Worm (Caenorhabditis elegans) whole organism, L3 larva: ENCODE measurements around the gene F31B9.3.
A peak's percentile ranks its signal among the peaks of the same experiment; 100 is the strongest.

Experiments used
- R02D3.7 ChIP-seq: fragments of 150-350 bp; optimal IDR thresholded peaks from 2 replicates; lab custom pipeline; 2014; ENCODE audit warnings: missing biosample characterization, missing genetic modification characterization
- ZK546.5 ChIP-seq: sonication (generic microtip); optimal IDR thresholded peaks from 2 replicates; lab custom pipeline; 2017; ENCODE audit warnings: missing biosample characterization, missing genetic modification characterization
- aly-2 ChIP-seq: fragments of 150-350 bp; optimal IDR thresholded peaks from 2 replicates; lab custom pipeline; 2014; ENCODE audit warnings: missing biosample characterization, missing genetic modification characterization
- ceh-16 ChIP-seq: sonication (generic microtip); optimal IDR thresholded peaks from 2 replicates; lab custom pipeline; 2017; ENCODE audit warnings: missing biosample characterization, missing genetic modification characterization
- ceh-82 ChIP-seq: fragments of 150-350 bp; optimal IDR thresholded peaks from 2 replicates; lab custom pipeline; 2014; ENCODE audit warnings: missing biosample characterization, missing genetic modification characterization
- daf-12 ChIP-seq: fragments of 150-350 bp; optimal IDR thresholded peaks from 2 replicates; lab custom pipeline; 2014; ENCODE audit warnings: missing biosample characterization, missing genetic modification reagents, missing genetic modification characterization
- egl-27 ChIP-seq: sonication (generic microtip); optimal IDR thresholded peaks from 4 replicates; lab custom pipeline; 2017; ENCODE audit warnings: missing biosample characterization, missing genetic modification reagents, missing genetic modification characterization
- elt-1 ChIP-seq: fragments of 150-350 bp; optimal IDR thresholded peaks from 2 replicates; lab custom pipeline; 2014; ENCODE audit warnings: missing biosample characterization, missing genetic modification characterization
- elt-2 ChIP-seq: sonication (generic microtip); optimal IDR thresholded peaks from 2 replicates; lab custom pipeline; 2016; ENCODE audit warnings: missing genetic modification reagents, mild to moderate bottlenecking, missing genetic modification characterization, missing compliant biosample characterization
- eor-1 ChIP-seq, 2 experiments: fragments of 150-350 bp; optimal IDR thresholded peaks; 2 replicates each; lab custom pipeline; 2014 to 2018; ENCODE audit warnings: missing biosample characterization in 2 of 2, missing genetic modification characterization in 2 of 2
- fkh-10 ChIP-seq: sonication (generic microtip); optimal IDR thresholded peaks from 2 replicates; lab custom pipeline; 2017; ENCODE audit warnings: missing biosample characterization, missing genetic modification reagents, missing genetic modification characterization
- fkh-2 ChIP-seq: fragments of 150-350 bp; optimal IDR thresholded peaks from 2 replicates; lab custom pipeline; 2014; ENCODE audit warnings: missing biosample characterization, missing genetic modification reagents, missing genetic modification characterization
- fos-1 ChIP-seq: fragments of 150-350 bp; optimal IDR thresholded peaks from 2 replicates; lab custom pipeline; 2014; ENCODE audit warnings: missing biosample characterization, missing genetic modification characterization
- hmg-11 ChIP-seq: sonication (generic microtip); optimal IDR thresholded peaks from 2 replicates; lab custom pipeline; 2016; ENCODE audit warnings: missing genetic modification characterization, missing compliant biosample characterization
- jun-1 ChIP-seq: fragments of 150-350 bp; optimal IDR thresholded peaks from 2 replicates; lab custom pipeline; 2014; ENCODE audit warnings: missing biosample characterization, missing genetic modification reagents, missing genetic modification characterization
- lin-39 ChIP-seq: fragments of 150-350 bp; optimal IDR thresholded peaks from 2 replicates; lab custom pipeline; 2018; ENCODE audit warnings: missing biosample characterization, missing genetic modification reagents, missing genetic modification characterization
- mdl-1 ChIP-seq: fragments of 150-350 bp; optimal IDR thresholded peaks from 2 replicates; lab custom pipeline; 2014; ENCODE audit warnings: missing biosample characterization, missing genetic modification characterization
- mml-1 ChIP-seq: fragments of 150-350 bp; sonication (generic microtip); optimal IDR thresholded peaks from 3 replicates; lab custom pipeline; 2014; ENCODE audit warnings: missing biosample characterization, missing genetic modification characterization
- nfya-1 ChIP-seq: sonication (generic microtip); optimal IDR thresholded peaks from 2 replicates; lab custom pipeline; 2017; ENCODE audit warnings: missing genetic modification characterization, mild to moderate bottlenecking, missing compliant biosample characterization, antibody characterized with exemption, moderate library complexity; ENCODE audit not compliant: insufficient read depth
- nhr-11 ChIP-seq: fragments of 150-350 bp; optimal IDR thresholded peaks from 2 replicates; lab custom pipeline; 2014; ENCODE audit warnings: missing biosample characterization, missing genetic modification characterization
- nhr-12 ChIP-seq: fragments of 150-350 bp; optimal IDR thresholded peaks from 2 replicates; lab custom pipeline; 2014; ENCODE audit warnings: missing biosample characterization, missing genetic modification characterization
- nhr-237 ChIP-seq: fragments of 150-350 bp; optimal IDR thresholded peaks from 2 replicates; lab custom pipeline; 2014; ENCODE audit warnings: missing biosample characterization, missing genetic modification characterization
- nhr-25 ChIP-seq: sonication (generic microtip); optimal IDR thresholded peaks from 2 replicates; lab custom pipeline; 2017; ENCODE audit warnings: missing biosample characterization, missing genetic modification characterization
- nhr-28 ChIP-seq: fragments of 150-350 bp; optimal IDR thresholded peaks from 2 replicates; lab custom pipeline; 2014; ENCODE audit warnings: missing biosample characterization, missing genetic modification characterization
- nhr-76 ChIP-seq: fragments of 150-350 bp; sonication (generic microtip); optimal IDR thresholded peaks from 5 replicates; lab custom pipeline; 2014; ENCODE audit warnings: missing biosample characterization, missing genetic modification characterization
- nhr-77 ChIP-seq: fragments of 150-350 bp; optimal IDR thresholded peaks from 2 replicates; lab custom pipeline; 2014; ENCODE audit warnings: missing biosample characterization, missing genetic modification characterization
- pha-4 ChIP-seq: fragments of 150-350 bp; optimal IDR thresholded peaks from 2 replicates; lab custom pipeline; 2014; ENCODE audit warnings: missing biosample characterization, missing genetic modification reagents, missing genetic modification characterization
- sea-2 ChIP-seq: fragments of 150-350 bp; sonication (generic microtip); optimal IDR thresholded peaks from 4 replicates; lab custom pipeline; 2014; ENCODE audit warnings: missing biosample characterization, missing genetic modification reagents, missing genetic modification characterization
- snpc-4 ChIP-seq: fragments of 150-350 bp; optimal IDR thresholded peaks from 2 replicates; lab custom pipeline; 2014; ENCODE audit warnings: missing biosample characterization, missing genetic modification characterization
- tbx-2 ChIP-seq: sonication (generic microtip); optimal IDR thresholded peaks from 2 replicates; lab custom pipeline; 2016; ENCODE audit warnings: mild to moderate bottlenecking, missing genetic modification characterization, missing compliant biosample characterization
- unc-39 ChIP-seq: sonication (generic microtip); optimal IDR thresholded peaks from 4 replicates; lab custom pipeline; 2017; ENCODE audit warnings: missing biosample characterization, missing genetic modification characterization
- unc-62 ChIP-seq: fragments of 150-350 bp; sonication (generic microtip); optimal IDR thresholded peaks from 4 replicates; lab custom pipeline; 2014; ENCODE audit warnings: missing biosample characterization, missing genetic modification reagents, missing genetic modification characterization
- zag-1 ChIP-seq: fragments of 150-350 bp; optimal IDR thresholded peaks from 2 replicates; lab custom pipeline; 2014; ENCODE audit warnings: missing biosample characterization, missing genetic modification characterization
- ztf-11 ChIP-seq: fragments of 150-350 bp; optimal IDR thresholded peaks from 2 replicates; lab custom pipeline; 2014; ENCODE audit warnings: missing biosample characterization, missing genetic modification characterization
- ztf-4 ChIP-seq: fragments of 150-350 bp; optimal IDR thresholded peaks from 2 replicates; lab custom pipeline; 2014; ENCODE audit warnings: missing biosample characterization, missing genetic modification characterization

Gene F31B9.3

DNA sequence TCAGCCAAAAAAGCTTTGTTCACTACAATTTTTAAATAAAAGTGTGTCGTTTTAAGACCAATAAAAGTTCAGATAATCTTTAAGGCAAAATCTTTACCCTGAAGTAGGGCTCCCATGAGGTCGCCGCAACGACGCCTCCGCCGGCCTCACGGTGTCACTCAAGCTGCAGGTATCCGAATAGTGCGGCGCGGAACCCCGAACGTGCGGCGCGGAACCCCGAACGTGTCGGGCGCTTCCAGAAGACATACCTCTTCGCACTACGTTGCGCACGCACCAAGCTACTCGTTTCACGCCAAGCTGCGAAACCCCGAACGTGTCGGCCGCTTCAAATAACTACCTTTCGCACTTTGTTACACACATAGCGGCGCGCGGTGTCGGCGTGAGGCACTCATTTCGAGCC, 10.7 kb upstream of the F31B9.3 start:
- no peak for TF ChIP-seq nhr-77 (tag; lab: Kevin White, UChicago)
- TF ChIP-seq mml-1 (tag; lab: Kevin White, UChicago), result no peak
- no peak for TF ChIP-seq unc-39 (tag; lab: Kevin White, UChicago)
- no peak for TF ChIP-seq nhr-12 (tag; lab: Kevin White, UChicago)
- TF ChIP-seq hmg-11 (tag; lab: Kevin White, UChicago), result no peak
- TF ChIP-seq nhr-237 (tag; lab: Kevin White, UChicago), result no peak
- TF ChIP-seq ceh-16, result no peak
- TF ChIP-seq daf-12 (tag; lab: Kevin White, UChicago), result no peak
- TF ChIP-seq jun-1, result no peak
- no peak for TF ChIP-seq fos-1
- TF ChIP-seq elt-2, result no peak
- TF ChIP-seq zag-1 (tag; lab: Kevin White, UChicago), result no peak
- TF ChIP-seq nhr-25 (tag; lab: Kevin White, UChicago), result no peak
- TF ChIP-seq unc-62, result no peak
- TF ChIP-seq mdl-1 (tag; lab: Kevin White, UChicago), result no peak
- no peak for TF ChIP-seq pha-4 (tag; lab: Kevin White, UChicago)
- TF ChIP-seq nhr-28 (tag; lab: Kevin White, UChicago), result no peak
- no peak for TF ChIP-seq elt-1 (tag; lab: Kevin White, UChicago)

DNA sequence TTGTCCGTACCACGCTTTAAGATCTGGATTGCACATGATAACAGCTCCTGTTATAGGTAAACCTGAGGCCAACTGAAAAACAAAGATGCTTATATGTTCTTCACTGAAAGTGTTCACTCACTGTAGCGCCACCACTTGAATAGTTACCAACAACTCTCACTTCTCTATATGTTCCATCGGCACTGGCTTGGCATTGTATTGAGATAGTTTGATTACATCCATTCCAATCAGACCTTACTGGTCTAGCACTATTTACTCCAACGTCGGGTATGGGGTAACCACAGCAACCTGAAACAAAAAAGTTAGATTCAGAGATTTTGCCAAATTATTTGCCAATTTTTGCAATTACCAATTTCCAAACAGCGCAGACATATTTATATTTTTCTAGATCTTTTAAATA, 7.8 kb upstream of the F31B9.3 start:
- no peak for TF ChIP-seq nhr-237 (tag; lab: Kevin White, UChicago)

DNA sequence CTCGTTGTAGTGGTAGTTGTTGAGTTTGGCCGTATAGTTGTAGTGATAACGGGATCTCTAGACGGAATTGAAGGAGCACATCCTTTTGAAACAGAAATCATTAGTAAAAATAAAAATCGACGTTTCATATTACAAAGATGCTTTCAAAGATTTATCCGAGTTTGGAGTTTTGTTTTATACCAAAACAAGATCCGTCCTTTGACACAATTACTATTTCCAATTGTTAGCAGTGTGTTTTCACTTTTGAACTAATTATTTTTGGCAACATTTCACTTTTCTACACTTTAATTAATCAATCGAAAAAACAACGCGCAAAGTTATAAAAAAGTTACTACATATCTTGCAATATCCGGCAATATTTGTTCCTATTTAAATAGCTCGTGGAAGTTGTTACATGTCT, 6.5 kb upstream of the F31B9.3 start, which contains the start of the genes F31B9.4 and F31B9.2:
F31B9.4 (minus strand) TSS at position 101 of the 400 bp plus-strand sequence.
F31B9.2 (plus strand) TSS at position 368 of the 400 bp plus-strand sequence.
- TF ChIP-seq nfya-1 (tag; lab: Kevin White, UChicago) (no peak), eor-1 (tag; optimal IDR thresholded peaks at IDR 0.05; lab: Kevin White, UChicago) (no peak), R02D3.7 (tag; lab: Kevin White, UChicago) (no peak), mdl-1 (tag; lab: Kevin White, UChicago) (no peak), pha-4 (tag; lab: Kevin White, UChicago) (no peak), nhr-77 (tag; lab: Kevin White, UChicago) (no peak)

DNA sequence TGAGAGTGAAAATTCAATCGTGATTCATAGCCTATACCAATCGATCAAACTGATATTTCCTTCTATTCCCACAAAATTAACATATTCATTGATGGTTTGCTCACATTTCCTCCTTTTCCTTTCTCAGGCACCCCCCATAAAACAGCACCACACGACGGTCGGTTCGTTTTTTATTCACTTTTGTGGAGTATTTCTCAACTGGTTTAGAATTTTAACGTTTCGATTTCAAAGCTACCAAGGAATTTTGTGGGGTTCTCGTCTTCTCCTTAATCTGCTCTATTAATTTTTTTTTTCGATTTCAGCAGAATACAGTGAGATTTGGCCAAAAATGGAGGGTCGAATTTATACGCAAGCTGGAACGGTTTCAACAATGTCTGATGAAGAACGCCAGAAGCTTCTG, 4.2 kb upstream of the F31B9.3 start, which contains the start of gene F31B9.7:
F31B9.7 (plus strand) TSS at position 301 of the 400 bp plus-strand sequence.
- no peak for TF ChIP-seq nfya-1 (tag; lab: Kevin White, UChicago)
- TF ChIP-seq ZK546.5, result no peak
- TF ChIP-seq nhr-25 (tag; lab: Kevin White, UChicago), result no peak
- TF ChIP-seq ztf-4 (tag; lab: Kevin White, UChicago), result no peak
- no peak for TF ChIP-seq pha-4 (tag; lab: Kevin White, UChicago)
- no peak for TF ChIP-seq mml-1 (tag; lab: Kevin White, UChicago)
- TF ChIP-seq nhr-76, result no peak
- no peak for TF ChIP-seq nhr-11 (tag; lab: Kevin White, UChicago)
- no peak for TF ChIP-seq nhr-77 (tag; lab: Kevin White, UChicago)
- no peak for TF ChIP-seq elt-2
- TF ChIP-seq lin-39, result no peak
- no peak for TF ChIP-seq fkh-10
- no peak for TF ChIP-seq ceh-82 (tag; lab: Kevin White, UChicago)
- TF ChIP-seq mdl-1 (tag; lab: Kevin White, UChicago), result no peak

DNA sequence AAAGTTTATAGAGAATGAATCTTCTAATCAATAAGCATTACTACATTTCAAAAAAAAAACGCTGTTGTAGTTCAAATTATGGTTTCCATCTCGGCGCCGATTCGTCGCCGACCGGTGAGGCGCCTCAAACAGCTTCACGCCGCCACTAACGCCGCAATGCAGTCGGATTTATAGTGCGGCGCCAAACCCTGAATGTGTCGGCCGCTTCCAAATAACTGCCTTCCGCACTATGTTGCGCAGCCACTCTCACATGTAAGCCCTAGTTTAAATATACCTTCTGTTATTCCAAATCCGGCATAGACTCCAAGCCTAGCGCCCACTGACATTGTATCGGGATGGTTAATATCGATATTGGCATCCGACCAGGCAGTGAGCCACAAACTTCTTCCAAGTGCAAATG, 9.3 kb downstream of the F31B9.3 start:
- peak; percentile 22 for TF ChIP-seq snpc-4 (tag; lab: Kevin White, UChicago)
- no peak for TF ChIP-seq fkh-2

DNA sequence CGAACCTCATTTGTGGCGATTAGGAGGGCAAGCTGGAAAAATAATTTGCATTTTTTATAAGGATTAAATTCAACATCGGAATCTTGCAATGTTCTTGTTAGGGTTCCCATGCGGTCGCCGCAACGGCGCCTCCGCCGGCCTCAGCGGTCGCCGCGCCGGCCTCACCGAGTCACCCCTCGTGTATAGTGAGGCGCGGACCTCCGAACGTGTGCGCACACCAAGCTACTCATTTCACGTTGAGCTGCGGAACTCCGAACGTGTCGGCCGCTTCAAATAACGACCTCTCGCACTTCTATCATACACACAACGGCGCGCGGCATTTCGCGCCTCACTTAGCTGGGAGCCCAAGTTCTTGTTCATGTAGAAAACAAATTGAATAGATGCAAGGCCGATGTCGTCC, 14.3 kb downstream of the F31B9.3 start:
- no peak for TF ChIP-seq ztf-11
- TF ChIP-seq egl-27 (tag; lab: Kevin White, UChicago), result no peak
- TF ChIP-seq nhr-76, result no peak
- TF ChIP-seq ztf-4 (tag; lab: Kevin White, UChicago), result no peak
- no peak for TF ChIP-seq hmg-11 (tag; lab: Kevin White, UChicago)
- TF ChIP-seq unc-62, result no peak
- no peak for TF ChIP-seq elt-2
- TF ChIP-seq sea-2 (GFP tag; lab: Kevin White, UChicago), result no peak
- TF ChIP-seq aly-2 (tag; lab: Kevin White, UChicago), result no peak
- no peak for TF ChIP-seq daf-12 (tag; lab: Kevin White, UChicago)
- TF ChIP-seq nhr-11 (tag; lab: Kevin White, UChicago), result no peak
- TF ChIP-seq tbx-2, result no peak
